Worm (Caenorhabditis elegans) whole organism, L2 larva: Measurements from ENCODE around the gene ZK381.2.

ENCODE experiments used
- C34F6.9 ChIP-seq: fragments of 150-350 bp; optimal IDR thresholded peaks from 2 replicates; lab custom pipeline; 2014; ENCODE audit warnings: missing biosample characterization, missing genetic modification characterization
- F13H6.1 ChIP-seq: sonication (generic microtip); optimal IDR thresholded peaks from 2 replicates; lab custom pipeline; 2016; ENCODE audit warnings: missing genetic modification characterization, missing compliant biosample characterization
- R02D3.7 ChIP-seq: fragments of 150-350 bp; optimal IDR thresholded peaks from 2 replicates; lab custom pipeline; 2014; ENCODE audit warnings: missing biosample characterization, missing genetic modification characterization
- ZK546.5 ChIP-seq: sonication (generic microtip); optimal IDR thresholded peaks from 2 replicates; lab custom pipeline; 2017; ENCODE audit warnings: missing biosample characterization, missing genetic modification characterization
- aly-2 ChIP-seq: fragments of 150-350 bp; optimal IDR thresholded peaks from 2 replicates; lab custom pipeline; 2014; ENCODE audit warnings: missing biosample characterization, missing genetic modification characterization
- ama-1 ChIP-seq: fragments of 150-350 bp; optimal IDR thresholded peaks from 2 replicates; lab custom pipeline; 2018; ENCODE audit warnings: inconsistent platforms
- ceh-82 ChIP-seq: fragments of 150-350 bp; optimal IDR thresholded peaks from 2 replicates; lab custom pipeline; 2014; ENCODE audit warnings: missing biosample characterization, missing genetic modification characterization
- crh-2 ChIP-seq: sonication (generic microtip); optimal IDR thresholded peaks from 2 replicates; lab custom pipeline; 2017; ENCODE audit warnings: missing biosample characterization, missing genetic modification characterization
- dmd-4 ChIP-seq: sonication (generic microtip); optimal IDR thresholded peaks from 2 replicates; lab custom pipeline; 2017; ENCODE audit warnings: missing biosample characterization, missing genetic modification characterization
- egl-27 ChIP-seq: sonication (generic microtip); optimal IDR thresholded peaks from 3 replicates; lab custom pipeline; 2017; ENCODE audit warnings: missing biosample characterization, missing genetic modification reagents, missing genetic modification characterization
- elt-1 ChIP-seq: fragments of 150-350 bp; optimal IDR thresholded peaks from 2 replicates; lab custom pipeline; 2014; ENCODE audit warnings: missing biosample characterization, missing genetic modification characterization
- elt-3 ChIP-seq: sonication (generic microtip); optimal IDR thresholded peaks from 2 replicates; lab custom pipeline; 2017; ENCODE audit warnings: missing biosample characterization, missing genetic modification characterization
- fos-1 ChIP-seq: fragments of 150-350 bp; optimal IDR thresholded peaks from 2 replicates; lab custom pipeline; 2014; ENCODE audit warnings: missing biosample characterization, missing genetic modification characterization
- lin-13 ChIP-seq: fragments of 150-350 bp; optimal IDR thresholded peaks from 2 replicates; lab custom pipeline; 2014; ENCODE audit warnings: missing biosample characterization, missing genetic modification reagents, missing genetic modification characterization
- lin-39 ChIP-seq: fragments of 150-350 bp; optimal IDR thresholded peaks from 2 replicates; lab custom pipeline; 2014; ENCODE audit warnings: missing biosample characterization, missing genetic modification reagents, missing genetic modification characterization
- lsy-2 ChIP-seq, 2 experiments: fragments of 150-350 bp in 1 of 2; sonication (generic microtip) in 1 of 2; optimal IDR thresholded peaks; 2 replicates each; lab custom pipeline; 2014 to 2017; ENCODE audit warnings: missing biosample characterization in 2 of 2, missing genetic modification characterization in 2 of 2
- mab-5 ChIP-seq: fragments of 150-350 bp; optimal IDR thresholded peaks from 2 replicates; lab custom pipeline; 2014; ENCODE audit warnings: missing biosample characterization, missing genetic modification characterization
- mbf-1 ChIP-seq: sonication (generic microtip); optimal IDR thresholded peaks from 2 replicates; lab custom pipeline; 2017; ENCODE audit warnings: missing biosample characterization, missing genetic modification characterization
- mdl-1 ChIP-seq, 2 experiments: fragments of 150-350 bp in 1 of 2; sonication (generic microtip) in 1 of 2; optimal IDR thresholded peaks; 2 replicates each; lab custom pipeline; 2017; ENCODE audit warnings: missing biosample characterization in 2 of 2, missing genetic modification characterization in 2 of 2
- nhr-10 ChIP-seq: sonication (generic microtip); optimal IDR thresholded peaks from 2 replicates; lab custom pipeline; 2017; ENCODE audit warnings: missing biosample characterization, missing genetic modification characterization
- nhr-11 ChIP-seq: fragments of 150-350 bp; optimal IDR thresholded peaks from 2 replicates; lab custom pipeline; 2014; ENCODE audit warnings: missing biosample characterization, missing genetic modification characterization
- nhr-12 ChIP-seq: fragments of 150-350 bp; optimal IDR thresholded peaks from 2 replicates; lab custom pipeline; 2014; ENCODE audit warnings: missing biosample characterization, missing genetic modification characterization
- nhr-23 ChIP-seq: fragments of 150-350 bp; optimal IDR thresholded peaks from 2 replicates; lab custom pipeline; 2014; ENCODE audit warnings: missing biosample characterization, missing genetic modification reagents, missing genetic modification characterization
- nhr-237 ChIP-seq: fragments of 150-350 bp; optimal IDR thresholded peaks from 2 replicates; lab custom pipeline; 2014; ENCODE audit warnings: missing biosample characterization, missing genetic modification characterization
- nhr-25 ChIP-seq: fragments of 150-350 bp; sonication (generic microtip); optimal IDR thresholded peaks from 3 replicates; lab custom pipeline; 2014; ENCODE audit warnings: missing biosample characterization, missing genetic modification characterization
- nhr-6 ChIP-seq: fragments of 150-350 bp; optimal IDR thresholded peaks from 2 replicates; lab custom pipeline; 2014; ENCODE audit warnings: missing biosample characterization, missing genetic modification characterization
- nhr-77 ChIP-seq: fragments of 150-350 bp; optimal IDR thresholded peaks from 2 replicates; lab custom pipeline; 2014; ENCODE audit warnings: missing biosample characterization, missing genetic modification characterization
- peb-1 ChIP-seq: fragments of 150-350 bp; optimal IDR thresholded peaks from 2 replicates; lab custom pipeline; 2014; ENCODE audit warnings: missing biosample characterization, missing genetic modification characterization
- sem-4 ChIP-seq: fragments of 150-350 bp; optimal IDR thresholded peaks from 2 replicates; lab custom pipeline; 2014; ENCODE audit warnings: missing biosample characterization, missing genetic modification reagents, missing genetic modification characterization
- skn-1 ChIP-seq: sonication (generic microtip); optimal IDR thresholded peaks from 2 replicates; lab custom pipeline; 2017; ENCODE audit warnings: missing biosample characterization, missing genetic modification characterization
- sma-9 ChIP-seq, 2 experiments: fragments of 150-350 bp in 1 of 2; sonication (generic microtip) in 1 of 2; optimal IDR thresholded peaks; 2 replicates each; lab custom pipeline; 2014 to 2016; ENCODE audit warnings: missing genetic modification characterization in 2 of 2, mild to moderate bottlenecking in 1 of 2, missing biosample characterization in 1 of 2, missing compliant biosample characterization in 1 of 2, missing genetic modification reagents in 1 of 2, moderate library complexity in 1 of 2
- snpc-4 ChIP-seq: fragments of 150-350 bp; optimal IDR thresholded peaks from 2 replicates; lab custom pipeline; 2014; ENCODE audit warnings: missing biosample characterization, missing genetic modification characterization
- unc-39 ChIP-seq: fragments of 150-350 bp; optimal IDR thresholded peaks from 2 replicates; lab custom pipeline; 2014; ENCODE audit warnings: missing biosample characterization, missing genetic modification characterization
- unc-55 ChIP-seq: fragments of 150-350 bp; sonication (generic microtip); optimal IDR thresholded peaks from 3 replicates; lab custom pipeline; 2014; ENCODE audit warnings: missing biosample characterization, missing genetic modification reagents, missing genetic modification characterization
- unc-62 ChIP-seq: fragments of 150-350 bp; optimal IDR thresholded peaks from 2 replicates; lab custom pipeline; 2014; ENCODE audit warnings: missing biosample characterization, missing genetic modification reagents, missing genetic modification characterization
- zag-1 ChIP-seq: fragments of 150-350 bp; optimal IDR thresholded peaks from 2 replicates; lab custom pipeline; 2014; ENCODE audit warnings: missing biosample characterization, missing genetic modification characterization
- ztf-1 ChIP-seq: fragments of 200-800 bp; sonication (Bioruptor generic); conservative IDR thresholded peaks from 2 replicates; pipeline ENCODE4 v1.3.6; 2022; ENCODE audit warnings: missing genetic modification characterization, missing compliant biosample characterization
- ztf-11 ChIP-seq: sonication (generic microtip); optimal IDR thresholded peaks from 2 replicates; lab custom pipeline; 2017; ENCODE audit warnings: missing biosample characterization, missing genetic modification characterization

The ZK381.2 gene

ce11 chrIV:6958696-6959095 lies 6.6 kb upstream of the ZK381.2 start (continued):
- TF ChIP-seq nhr-10 (tag; lab: Kevin White, UChicago), result no peak
- TF ChIP-seq crh-2, result peak; percentile 57
- TF ChIP-seq unc-55 (GFP tag; lab: Kevin White, UChicago), result peak; percentile 53
- TF ChIP-seq fos-1 (tag; lab: Kevin White, UChicago), result no peak
- no peak for TF ChIP-seq mbf-1 (tag; lab: Kevin White, UChicago)
- no peak for TF ChIP-seq ama-1 (lab: Kevin White, UChicago)
- no peak for TF ChIP-seq aly-2 (tag; lab: Kevin White, UChicago)
- TF ChIP-seq nhr-237 (tag; lab: Kevin White, UChicago), result no peak
- TF ChIP-seq F13H6.1 (tag; lab: Kevin White, UChicago), result peak; percentile 12
- no peak for TF ChIP-seq skn-1

ce11 chrIV:6959483-6959882 lies 5.8 kb upstream of the ZK381.2 start:
- peak; percentile 16 for TF ChIP-seq zag-1 (tag; lab: Kevin White, UChicago)
- no peak for TF ChIP-seq peb-1 (tag; lab: Kevin White, UChicago)
- TF ChIP-seq nhr-23 (tag; lab: Kevin White, UChicago), result no peak
- TF ChIP-seq lsy-2 (tag; optimal IDR thresholded peaks at IDR 0.05; lab: Kevin White, UChicago), result peak in 1 of 2 experiments; percentile 52
- no peak for TF ChIP-seq nhr-11
- peak; percentile 16 for TF ChIP-seq nhr-6 (tag; lab: Kevin White, UChicago)
- peak; percentile 46 for TF ChIP-seq sem-4 (tag; lab: Kevin White, UChicago)
- no peak for TF ChIP-seq dmd-4 (tag; lab: Kevin White, UChicago)
- TF ChIP-seq unc-55 (GFP tag; lab: Kevin White, UChicago), result peak; percentile 24
- no peak for TF ChIP-seq ztf-1 (GFP tag; lab: Robert Waterston, UW)
- TF ChIP-seq lin-13 (GFP tag; lab: Kevin White, UChicago), result no peak
- no peak for TF ChIP-seq unc-62 (GFP tag; lab: Kevin White, UChicago)
- no peak for TF ChIP-seq mdl-1 (tag; optimal IDR thresholded peaks at IDR 0.05; lab: Kevin White, UChicago)
- TF ChIP-seq F13H6.1 (tag; lab: Kevin White, UChicago), result no peak
- no peak for TF ChIP-seq nhr-237 (tag; lab: Kevin White, UChicago)
- no peak for TF ChIP-seq mbf-1 (tag; lab: Kevin White, UChicago)
- TF ChIP-seq ZK546.5 (tag; lab: Kevin White, UChicago), result no peak
- TF ChIP-seq C34F6.9 (tag; lab: Kevin White, UChicago), result peak; percentile 35
- TF ChIP-seq R02D3.7, result no peak
- no peak for TF ChIP-seq aly-2 (tag; lab: Kevin White, UChicago)
- peak; percentile 27 for TF ChIP-seq crh-2
- TF ChIP-seq sma-9 (GFP tag; optimal IDR thresholded peaks at IDR 0.05; lab: Kevin White, UChicago), result peak; percentile 17
- no peak for TF ChIP-seq sma-9 (tag; optimal IDR thresholded peaks at IDR 0.05; lab: Kevin White, UChicago)

DNA sequence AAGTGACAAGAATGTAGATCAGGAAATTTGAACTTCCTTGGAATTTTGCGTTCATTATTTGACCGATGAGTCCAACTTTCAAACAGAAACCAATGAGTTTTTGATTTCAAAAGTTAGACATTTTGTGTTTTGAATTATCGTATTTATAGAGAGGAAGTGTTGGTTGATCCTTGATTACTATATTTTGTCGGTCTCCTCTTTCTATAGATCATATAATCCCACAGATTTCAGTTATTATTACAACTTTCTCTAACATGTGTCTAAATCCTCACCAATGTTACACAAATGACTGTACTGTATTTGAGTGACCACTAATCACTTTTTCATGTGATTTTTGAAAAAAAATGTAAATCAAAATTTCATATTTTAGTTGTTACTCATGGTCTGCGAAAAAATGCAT lies 784 bp upstream of the ZK381.2 start, which contains the start of gene B0478.3:
Gene B0478.3 (minus strand): TSS at position 101 of the 400 bp plus-strand sequence.
- no peak for TF ChIP-seq ztf-11
- TF ChIP-seq snpc-4 (tag; lab: Kevin White, UChicago), result no peak
- TF ChIP-seq elt-1 (tag; lab: Kevin White, UChicago), result no peak
- TF ChIP-seq ztf-1 (GFP tag; lab: Robert Waterston, UW), result no peak
- no peak for TF ChIP-seq egl-27 (tag; lab: Kevin White, UChicago)
- TF ChIP-seq lin-13 (GFP tag; lab: Kevin White, UChicago), result no peak
- no peak for TF ChIP-seq nhr-10 (tag; lab: Kevin White, UChicago)
- TF ChIP-seq nhr-6 (tag; lab: Kevin White, UChicago), result no peak
- no peak for TF ChIP-seq lin-39
- no peak for TF ChIP-seq ZK546.5 (tag; lab: Kevin White, UChicago)
- no peak for TF ChIP-seq lsy-2 (tag; optimal IDR thresholded peaks at IDR 0.05; lab: Kevin White, UChicago)
- no peak for TF ChIP-seq peb-1 (tag; lab: Kevin White, UChicago)

- TF ChIP-seq dmd-4 (tag; lab: Kevin White, UChicago) (no peak), nhr-11 (no peak), zag-1 (tag; lab: Kevin White, UChicago) (no peak), ZK546.5 (tag; lab: Kevin White, UChicago) (no peak), unc-62 (GFP tag; lab: Kevin White, UChicago) (no peak)
- TF ChIP-seq, all 48 proteins: peak for 0
Observed at ce11 chrIV:6970271-6970670, 5.0 kb downstream of the ZK381.2 start, which contains the start of gene ZK381.8. Gene ZK381.8, minus strand, starts transcription at chrIV:6970371.

DNA sequence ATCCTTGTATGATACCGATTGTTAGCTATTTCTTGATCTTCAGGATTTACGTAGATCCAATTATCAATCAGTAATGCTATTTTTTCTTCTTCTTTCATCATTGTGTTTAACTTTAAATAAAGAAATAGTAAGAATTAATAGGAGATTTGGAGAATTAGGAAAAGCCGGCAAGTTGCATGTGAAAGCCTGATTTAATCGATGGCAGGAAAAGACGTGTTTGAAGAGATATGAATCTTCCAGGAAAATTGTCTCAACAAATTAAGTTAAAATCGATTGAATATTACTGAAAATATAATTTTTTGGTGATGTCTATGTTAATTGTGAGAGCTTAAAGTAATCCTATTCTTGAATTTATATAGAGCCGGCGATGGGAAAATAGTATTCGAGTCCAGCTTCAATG lies 5.9 kb downstream of the ZK381.2 start, which contains the start of gene ZK381.62:
Gene ZK381.62 (minus strand): TSS at position 101 of the 400 bp plus-strand sequence.
- no peak for TF ChIP-seq unc-62 (GFP tag; lab: Kevin White, UChicago)
- no peak for TF ChIP-seq nhr-237 (tag; lab: Kevin White, UChicago)
- TF ChIP-seq ceh-82 (tag; lab: Kevin White, UChicago), result no peak
- TF ChIP-seq mab-5, result no peak
- no peak for TF ChIP-seq nhr-12 (tag; lab: Kevin White, UChicago)
- TF ChIP-seq nhr-25 (tag; lab: Kevin White, UChicago), result no peak
- no peak for TF ChIP-seq snpc-4 (tag; lab: Kevin White, UChicago)
- no peak for TF ChIP-seq nhr-77 (tag; lab: Kevin White, UChicago)
- no peak for TF ChIP-seq elt-1 (tag; lab: Kevin White, UChicago)
- no peak for TF ChIP-seq R02D3.7
- TF ChIP-seq nhr-11, result no peak
- no peak for TF ChIP-seq ztf-1 (GFP tag; lab: Robert Waterston, UW)
- TF ChIP-seq unc-39 (tag; lab: Kevin White, UChicago), result no peak
- TF ChIP-seq C34F6.9 (tag; lab: Kevin White, UChicago), result no peak
- TF ChIP-seq elt-3, result no peak
